Worm (Caenorhabditis elegans) whole organism, L2 larva: ENCODE measurements around the gene C15H9.11.

Experiments
- C34F6.9 ChIP-seq: fragments of 150-350 bp; optimal IDR thresholded peaks from 2 replicates; lab custom pipeline; 2014; ENCODE audit warnings: missing biosample characterization, missing genetic modification characterization
- F13H6.1 ChIP-seq: sonication (generic microtip); optimal IDR thresholded peaks from 2 replicates; lab custom pipeline; 2016; ENCODE audit warnings: missing genetic modification characterization, missing compliant biosample characterization
- dmd-4 ChIP-seq: sonication (generic microtip); optimal IDR thresholded peaks from 2 replicates; lab custom pipeline; 2017; ENCODE audit warnings: missing biosample characterization, missing genetic modification characterization
- egl-27 ChIP-seq: sonication (generic microtip); optimal IDR thresholded peaks from 3 replicates; lab custom pipeline; 2017; ENCODE audit warnings: missing biosample characterization, missing genetic modification reagents, missing genetic modification characterization
- elt-3 ChIP-seq: sonication (generic microtip); optimal IDR thresholded peaks from 2 replicates; lab custom pipeline; 2017; ENCODE audit warnings: missing biosample characterization, missing genetic modification characterization
- lin-11 ChIP-seq: fragments of 150-350 bp; sonication (generic microtip); optimal IDR thresholded peaks from 2 replicates; lab custom pipeline; 2014; ENCODE audit warnings: missing biosample characterization, missing genetic modification characterization, inconsistent platforms, mixed read lengths
- mab-5 ChIP-seq: fragments of 150-350 bp; optimal IDR thresholded peaks from 2 replicates; lab custom pipeline; 2014; ENCODE audit warnings: missing biosample characterization, missing genetic modification characterization
- mdl-1 ChIP-seq, 2 experiments: fragments of 150-350 bp in 1 of 2; sonication (generic microtip) in 1 of 2; optimal IDR thresholded peaks; 2 replicates each; lab custom pipeline; 2017; ENCODE audit warnings: missing biosample characterization in 2 of 2, missing genetic modification characterization in 2 of 2
- nhr-21 ChIP-seq: fragments of 150-350 bp; optimal IDR thresholded peaks from 2 replicates; lab custom pipeline; 2014; ENCODE audit warnings: missing biosample characterization, missing genetic modification characterization
- nhr-6 ChIP-seq: fragments of 150-350 bp; optimal IDR thresholded peaks from 2 replicates; lab custom pipeline; 2014; ENCODE audit warnings: missing biosample characterization, missing genetic modification characterization
- peb-1 ChIP-seq: fragments of 150-350 bp; optimal IDR thresholded peaks from 2 replicates; lab custom pipeline; 2014; ENCODE audit warnings: missing biosample characterization, missing genetic modification characterization
- snpc-4 ChIP-seq: fragments of 150-350 bp; optimal IDR thresholded peaks from 2 replicates; lab custom pipeline; 2014; ENCODE audit warnings: missing biosample characterization, missing genetic modification characterization
- unc-39 ChIP-seq: fragments of 150-350 bp; optimal IDR thresholded peaks from 2 replicates; lab custom pipeline; 2014; ENCODE audit warnings: missing biosample characterization, missing genetic modification characterization
- unc-62 ChIP-seq: fragments of 150-350 bp; optimal IDR thresholded peaks from 2 replicates; lab custom pipeline; 2014; ENCODE audit warnings: missing biosample characterization, missing genetic modification reagents, missing genetic modification characterization

ce11 chrX:6150449-6150848, 47.3 kb upstream of the C15H9.11 start, which contains the start of gene tag-275:
- TF ChIP-seq elt-3 (tag; lab: Kevin White, UChicago) (no peak), lin-11 (tag; lab: Kevin White, UChicago) (no peak), snpc-4 (tag; lab: Kevin White, UChicago) (no peak), dmd-4 (tag; lab: Kevin White, UChicago) (no peak), peb-1 (tag; lab: Kevin White, UChicago) (no peak), unc-62 (GFP tag; lab: Kevin White, UChicago) (no peak), F13H6.1 (tag; lab: Kevin White, UChicago) (no peak), mab-5 (tag; lab: Kevin White, UChicago) (no peak), unc-39 (no peak), egl-27 (tag; lab: Kevin White, UChicago) (no peak), nhr-21 (tag; lab: Kevin White, UChicago) (no peak), mdl-1 (tag; optimal IDR thresholded peaks at IDR 0.05; lab: Kevin White, UChicago) (no peak), nhr-6 (tag; lab: Kevin White, UChicago) (no peak), C34F6.9 (no peak)
